Fruit fly (Drosophila melanogaster) whole organism, embryonic: ENCODE measurements around the gene CG46439.

Experiments used
- Awh ChIP-seq: fragments of 200-800 bp; sonication (Bioruptor generic); IDR thresholded peaks from 2 replicates; pipeline ENCODE4, ENCODE4 v1.3.6; 2022; ENCODE audit warnings: missing biosample characterization, missing genetic modification characterization
- CG14441 ChIP-seq: fragments of 200-800 bp; sonication (Bioruptor generic); IDR thresholded peaks from 2 replicates; pipeline ENCODE4 v1.3.6; 2022; ENCODE audit warnings: missing biosample characterization, missing genetic modification characterization
- CG15601 ChIP-seq: fragments of 200-800 bp; sonication (Bioruptor generic); optimal IDR thresholded peaks from 3 replicates; lab custom pipeline; 2019; ENCODE audit warnings: missing biosample characterization, mild to moderate bottlenecking, missing genetic modification characterization, moderate library complexity
- CG17829 ChIP-seq: fragments of 200-800 bp; optimal IDR thresholded peaks from 2 replicates; lab custom pipeline; 2019; ENCODE audit warnings: missing biosample characterization, mild to moderate bottlenecking, missing genetic modification characterization, moderate library complexity
- CG18599 ChIP-seq: fragments of 200-800 bp; sonication (Bioruptor generic); optimal IDR thresholded peaks from 3 replicates; lab custom pipeline; 2017; ENCODE audit warnings: missing biosample characterization, missing genetic modification characterization, mild to moderate bottlenecking, moderate library complexity, missing genetic modification reagents
- CG18764 ChIP-seq: fragments of 200-800 bp; sonication (Bioruptor generic); optimal IDR thresholded peaks from 3 replicates; lab custom pipeline; 2016; ENCODE audit warnings: missing biosample characterization, missing genetic modification characterization
- CG2889 ChIP-seq: fragments of 200-800 bp; sonication (Bioruptor generic); IDR thresholded peaks from 3 replicates; pipeline ENCODE4 v1.3.6; 2022; ENCODE audit warnings: missing biosample characterization, missing genetic modification characterization
- CG30020 ChIP-seq: fragments of 200-800 bp; optimal IDR thresholded peaks from 2 replicates; lab custom pipeline; 2019; ENCODE audit warnings: missing biosample characterization, mild to moderate bottlenecking, missing genetic modification characterization, moderate library complexity
- CG3281 ChIP-seq: fragments of 200-800 bp; sonication (Bioruptor generic); optimal IDR thresholded peaks from 3 replicates; lab custom pipeline; 2017; ENCODE audit warnings: missing biosample characterization, mild to moderate bottlenecking, missing genetic modification characterization
- CG4328 ChIP-seq: fragments of 200-800 bp; sonication (Bioruptor generic); optimal IDR thresholded peaks from 3 replicates; lab custom pipeline; 2017; ENCODE audit warnings: missing biosample characterization, missing genetic modification reagents, missing genetic modification characterization
- CG4617 ChIP-seq: fragments of 200-800 bp; sonication (Bioruptor generic); optimal IDR thresholded peaks from 3 replicates; lab custom pipeline; 2016; ENCODE audit warnings: missing biosample characterization, missing genetic modification characterization, borderline replicate concordance
- CG6689 ChIP-seq: fragments of 200-800 bp; sonication (Bioruptor generic); IDR thresholded peaks from 2 replicates; pipeline ENCODE4 v1.3.6; 2022; ENCODE audit warnings: missing biosample characterization, missing genetic modification characterization
- CG8089 ChIP-seq: fragments of 200-800 bp; sonication (Bioruptor generic); optimal IDR thresholded peaks from 3 replicates; lab custom pipeline; 2016; ENCODE audit warnings: missing biosample characterization, missing genetic modification characterization
- CG8281 ChIP-seq: fragments of 200-800 bp; sonication (Bioruptor generic); optimal IDR thresholded peaks from 2 replicates; lab custom pipeline; 2018; ENCODE audit warnings: missing biosample characterization, mild to moderate bottlenecking, missing genetic modification characterization, moderate library complexity
- CG9609 ChIP-seq: fragments of 200-800 bp; sonication (Bioruptor generic); optimal IDR thresholded peaks from 3 replicates; lab custom pipeline; 2016; ENCODE audit warnings: missing biosample characterization, missing genetic modification characterization
- Deaf1 ChIP-seq: fragments of 200-800 bp; optimal IDR thresholded peaks from 3 replicates; lab custom pipeline; 2019; ENCODE audit warnings: missing biosample characterization, mild to moderate bottlenecking, missing genetic modification characterization, moderate library complexity
- Dll ChIP-seq: fragments of 200-800 bp; sonication (Bioruptor generic); IDR thresholded peaks from 4 replicates; pipeline ENCODE4 v1.3.6; 2022; ENCODE audit warnings: missing biosample characterization, missing genetic modification characterization; ENCODE audit not compliant: partially characterized antibody
- Drgx ChIP-seq: fragments of 200-800 bp; sonication (Bioruptor generic); IDR thresholded peaks from 2 replicates; pipeline ENCODE4 v1.3.6; 2022; ENCODE audit warnings: missing biosample characterization, missing genetic modification characterization
- Elba2 ChIP-seq: fragments of 200-800 bp; sonication (Bioruptor generic); optimal IDR thresholded peaks from 3 replicates; lab custom pipeline; 2016; ENCODE audit warnings: missing biosample characterization, missing genetic modification characterization
- Gsc ChIP-seq: fragments of 200-800 bp; sonication (Bioruptor generic); IDR thresholded peaks from 2 replicates; pipeline ENCODE4 v1.3.6; 2022; ENCODE audit warnings: missing biosample characterization, missing genetic modification characterization
- HLH4C ChIP-seq: fragments of 200-800 bp; sonication (Bioruptor generic); IDR thresholded peaks from 3 replicates; pipeline ENCODE4 v1.3.6; 2022; ENCODE audit warnings: missing biosample characterization, missing genetic modification characterization; ENCODE audit not compliant: partially characterized antibody
- HLH54F ChIP-seq: fragments of 200-800 bp; sonication (Bioruptor generic); optimal IDR thresholded peaks from 3 replicates; lab custom pipeline; 2016; ENCODE audit warnings: missing biosample characterization, missing genetic modification characterization
- Hmx ChIP-seq: fragments of 200-800 bp; sonication (Bioruptor generic); optimal IDR thresholded peaks from 2 replicates; lab custom pipeline; 2016; ENCODE audit warnings: missing biosample characterization, missing genetic modification characterization
- Lim3 ChIP-seq: fragments of 200-800 bp; sonication (Bioruptor generic); IDR thresholded peaks from 2 replicates; pipeline ENCODE4 v1.3.6; 2022; ENCODE audit warnings: missing biosample characterization, missing genetic modification characterization
- NC2α ChIP-seq: fragments of 200-800 bp; sonication (Bioruptor generic); optimal IDR thresholded peaks from 2 replicates; lab custom pipeline; 2016; ENCODE audit warnings: missing biosample characterization, missing genetic modification characterization
- Nf-YA ChIP-seq: fragments of 200-800 bp; sonication (Bioruptor generic); IDR thresholded peaks from 2 replicates; pipeline ENCODE4 v1.3.6; 2022; ENCODE audit warnings: missing biosample characterization, missing genetic modification characterization
- Opbp ChIP-seq: fragments of 200-800 bp; sonication (Bioruptor generic); IDR thresholded peaks from 3 replicates; pipeline ENCODE4 v1.3.6; 2022; ENCODE audit warnings: missing biosample characterization, missing genetic modification characterization; ENCODE audit not compliant: partially characterized antibody
- Ptx1 ChIP-seq: fragments of 200-800 bp; sonication (Bioruptor generic); IDR thresholded peaks from 2 replicates; pipeline ENCODE4 v1.3.6; 2022; ENCODE audit warnings: missing biosample characterization, missing genetic modification characterization
- Rfx ChIP-seq: fragments of 200-800 bp; sonication (Bioruptor generic); IDR thresholded peaks from 2 replicates; pipeline ENCODE4 v1.3.6; 2022; ENCODE audit warnings: missing biosample characterization, missing genetic modification characterization
- Sin3A ChIP-seq: fragments of >200 bp; optimal IDR thresholded peaks from 2 replicates; lab custom pipeline; 2018
- Trl ChIP-seq, 3 experiments: fragments of >200 bp in 2 of 3; fragments of 200-800 bp in 1 of 3; sonication (Bioruptor generic) in 1 of 3; optimal IDR thresholded peaks; 2 replicates in 1 of 3; 3 replicates in 2 of 3; lab custom pipeline; 2016 to 2017; ENCODE audit warnings: missing biosample characterization in 1 of 3, missing genetic modification characterization in 1 of 3
- abd-A ChIP-seq: fragments of 200-800 bp; sonication (Bioruptor generic); optimal IDR thresholded peaks from 3 replicates; lab custom pipeline; 2019; ENCODE audit warnings: missing biosample characterization, mild to moderate bottlenecking, missing genetic modification characterization, moderate library complexity
- ash1 ChIP-seq: fragments of 200-800 bp; sonication (Bioruptor generic); optimal IDR thresholded peaks from 2 replicates; lab custom pipeline; 2018; ENCODE audit warnings: missing biosample characterization, mild to moderate bottlenecking, missing genetic modification characterization
- bbx ChIP-seq: fragments of 200-800 bp; sonication (Bioruptor generic); IDR thresholded peaks from 2 replicates; pipeline ENCODE4 v1.3.6; 2022; ENCODE audit warnings: missing biosample characterization, missing genetic modification characterization; ENCODE audit not compliant: partially characterized antibody
- chm ChIP-seq: fragments of 200-800 bp; sonication (Bioruptor generic); IDR thresholded peaks from 2 replicates; pipeline ENCODE4 v1.3.6; 2022; ENCODE audit warnings: missing biosample characterization, missing genetic modification characterization
- fd102C ChIP-seq: fragments of 200-800 bp; sonication (Bioruptor generic); optimal IDR thresholded peaks from 2 replicates; lab custom pipeline; 2018; ENCODE audit warnings: missing biosample characterization, mild to moderate bottlenecking, missing genetic modification characterization, moderate library complexity
- fd96Cb ChIP-seq: fragments of 200-800 bp; sonication (Bioruptor generic); optimal IDR thresholded peaks from 2 replicates; lab custom pipeline; 2018; ENCODE audit warnings: missing biosample characterization, mild to moderate bottlenecking, missing genetic modification characterization, moderate library complexity
- gsb-n ChIP-seq: fragments of 200-800 bp; sonication (Bioruptor generic); optimal IDR thresholded peaks from 3 replicates; lab custom pipeline; 2018; ENCODE audit warnings: missing biosample characterization, mild to moderate bottlenecking, missing genetic modification characterization
- her ChIP-seq: fragments of 200-800 bp; sonication (Bioruptor generic); optimal IDR thresholded peaks from 2 replicates; lab custom pipeline; 2016; ENCODE audit warnings: missing biosample characterization, missing genetic modification characterization
- hth ChIP-seq: fragments of >200 bp; optimal IDR thresholded peaks from 2 replicates; lab custom pipeline; 2017; ENCODE audit warnings: inconsistent platforms
- ind ChIP-seq: fragments of 200-800 bp; sonication (Bioruptor generic); optimal IDR thresholded peaks from 3 replicates; lab custom pipeline; 2016; ENCODE audit warnings: missing biosample characterization, missing genetic modification characterization
- knrl ChIP-seq: fragments of 200-800 bp; sonication (Bioruptor generic); IDR thresholded peaks from 3 replicates; pipeline ENCODE4 v1.3.6; 2022; ENCODE audit warnings: missing biosample characterization, missing genetic modification characterization; ENCODE audit not compliant: partially characterized antibody
- nau ChIP-seq: fragments of 200-800 bp; sonication (Bioruptor generic); optimal IDR thresholded peaks from 3 replicates; lab custom pipeline; 2017; ENCODE audit warnings: missing biosample characterization, mild to moderate bottlenecking, missing genetic modification characterization, missing genetic modification reagents
- pnt ChIP-seq: fragments of 200-800 bp; sonication (Bioruptor generic); optimal IDR thresholded peaks from 3 replicates; lab custom pipeline; 2016; ENCODE audit warnings: missing biosample characterization, missing genetic modification characterization
- salm ChIP-seq: fragments of 200-800 bp; sonication (Bioruptor generic); optimal IDR thresholded peaks from 2 replicates; lab custom pipeline; 2018; ENCODE audit warnings: missing biosample characterization, mild to moderate bottlenecking, missing genetic modification characterization
- seq ChIP-seq: fragments of 200-800 bp; sonication (Bioruptor generic); IDR thresholded peaks from 2 replicates; pipeline ENCODE4 v1.3.6; 2022; ENCODE audit warnings: missing biosample characterization, missing genetic modification characterization
- slou ChIP-seq: fragments of 200-800 bp; sonication (Bioruptor generic); optimal IDR thresholded peaks from 3 replicates; lab custom pipeline; 2016; ENCODE audit warnings: missing biosample characterization, missing genetic modification characterization
- so ChIP-seq: fragments of 200-800 bp; sonication (Bioruptor generic); IDR thresholded peaks from 3 replicates; pipeline ENCODE4 v1.3.6; 2022; ENCODE audit warnings: missing biosample characterization, missing genetic modification characterization
- vnd ChIP-seq: fragments of 200-800 bp; sonication (Bioruptor generic); IDR thresholded peaks from 3 replicates; pipeline ENCODE4 v1.3.6; 2022; ENCODE audit warnings: missing biosample characterization, missing genetic modification characterization; ENCODE audit not compliant: partially characterized antibody

Gene CG46439

DNA sequence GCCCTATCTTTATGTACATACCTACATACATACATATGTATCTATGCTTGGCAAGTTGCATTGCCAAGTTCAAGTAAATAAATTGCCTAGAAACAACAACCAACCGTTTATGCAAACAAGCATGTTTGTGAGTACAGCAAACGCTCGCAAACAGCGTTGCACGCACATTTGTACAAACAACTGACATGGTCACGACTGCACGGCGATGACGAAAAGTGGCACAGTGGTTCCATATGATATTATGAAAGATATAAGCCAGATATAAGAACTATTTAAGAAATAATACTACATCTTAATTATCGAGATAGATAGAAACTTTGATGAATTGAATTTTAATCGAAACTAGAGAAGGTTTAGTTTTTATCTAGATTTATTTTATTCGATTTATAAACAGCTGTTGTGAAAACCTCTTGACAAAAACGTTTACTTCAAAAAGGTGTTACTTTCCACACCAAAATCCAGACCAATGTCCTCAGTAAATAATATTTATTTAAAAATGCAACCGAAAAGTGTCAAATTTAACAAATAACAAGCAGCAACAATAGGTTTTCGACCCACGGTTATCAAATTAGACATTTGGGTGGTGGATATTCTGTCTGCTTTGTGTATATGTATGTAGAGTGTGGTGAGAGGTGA, 6.1 kb downstream of the CG46439 start (continued):
- TF ChIP-seq CG3281 (peak; percentile 79), Rfx (GFP tag; lab: Robert Waterston, UW) (peak; percentile 58), CG4328 (GFP tag; lab: Kevin White, UChicago) (peak; percentile 44), HLH54F (GFP tag; lab: Kevin White, UChicago) (peak; percentile 57), Hmx (GFP tag; lab: Kevin White, UChicago) (peak; percentile 68), Ptx1 (GFP tag; lab: Robert Waterston, UW) (peak; percentile 84), CG15601 (tag; lab: Kevin White, UChicago) (peak; percentile 88), CG18764 (peak; percentile 81), knrl (peak; percentile 44; the same call in 1 of the 3 replicates), CG18599 (GFP tag; lab: Kevin White, UChicago) (peak; percentile 85), Sin3A (lab: Kevin White, UChicago) (no peak), ind (GFP tag; lab: Kevin White, UChicago) (peak; percentile 87), CG8089 (GFP tag; lab: Kevin White, UChicago) (peak; percentile 69), Trl (optimal IDR thresholded peaks at IDR 0.05; lab: Kevin White, UChicago) (no peak), Trl (GFP tag; optimal IDR thresholded peaks at IDR 0.05; lab: Kevin White, UChicago) (peak; percentile 81), her (GFP tag; lab: Kevin White, UChicago) (peak; percentile 54), Lim3 (GFP tag; lab: Robert Waterston, UW) (peak; percentile 33; the same call in 1 of the 2 replicates), Opbp (GFP tag; lab: Robert Waterston, UW) (no peak), CG9609 (GFP tag; lab: Kevin White, UChicago) (peak; percentile 54), CG4617 (GFP tag; lab: Kevin White, UChicago) (peak; percentile 64), Nf-YA (GFP tag; lab: Robert Waterston, UW) (peak; percentile 82), CG30020 (tag; lab: Kevin White, UChicago) (peak; percentile 72), bbx (GFP tag; lab: Robert Waterston, UW) (no peak), seq (GFP tag; lab: Robert Waterston, UW) (peak; percentile 85), so (GFP tag; lab: Robert Waterston, UW) (peak; percentile 91), chm (GFP tag; lab: Robert Waterston, UW) (peak; percentile 94; the same call in 1 of the 2 replicates), CG2889 (GFP tag; lab: Robert Waterston, UW) (0 out of 3 replicates have a peak, but pooled peaks have one; percentile 37), gsb-n (tag; lab: Kevin White, UChicago) (peak; percentile 85), nau (peak; percentile 93), CG6689 (GFP tag; lab: Robert Waterston, UW) (peak; percentile 90), vnd (GFP tag; lab: Robert Waterston, UW) (peak; percentile 50; the same call in 1 of the 3 replicates), pnt (GFP tag; lab: Kevin White, UChicago) (peak; percentile 69), CG14441 (GFP tag; lab: Robert Waterston, UW) (peak; percentile 73; the same call in 1 of the 2 replicates), CG8281 (peak; percentile 66), slou (GFP tag; lab: Kevin White, UChicago) (peak; percentile 40), Awh (GFP tag; lab: Robert Waterston, UW) (peak; percentile 90), Dll (GFP tag; lab: Robert Waterston, UW) (0 out of 4 replicates have a peak, but pooled peaks have one; percentile 25), CG17829 (peak; percentile 95), HLH4C (GFP tag; lab: Robert Waterston, UW) (peak; percentile 43; the same call in 1 of the 3 replicates), NC2α (GFP tag; lab: Kevin White, UChicago) (peak; percentile 87), salm (tag; lab: Kevin White, UChicago) (peak; percentile 78), fd102C (GFP tag; lab: Kevin White, UChicago) (peak; percentile 93), Elba2 (GFP tag; lab: Kevin White, UChicago) (peak; percentile 65), abd-A (tag; lab: Kevin White, UChicago) (peak; percentile 10), ash1 (peak; percentile 61), Gsc (GFP tag; lab: Robert Waterston, UW) (peak; percentile 44; the same call in 1 of the 2 replicates), hth (lab: Kevin White, UChicago) (no peak), Deaf1 (tag; lab: Kevin White, UChicago) (peak; percentile 77), Drgx (peak; percentile 79), fd96Cb (peak; percentile 89)
